Worm (Caenorhabditis elegans) whole organism, L4/young adult: ENCODE measurements around the gene Y46C8AL.11.
"Not testable (repeated sequence)": the region's sequence is repeated elsewhere in the genome, so short reads cannot be mapped to it uniquely, and the experiment has no call there.

ENCODE experiments used
- W03F9.2 ChIP-seq: fragments of 150-350 bp; optimal IDR thresholded peaks from 2 replicates; lab custom pipeline; 2014; ENCODE audit warnings: missing biosample characterization, missing genetic modification characterization
- dao-5 ChIP-seq: sonication (generic microtip); optimal IDR thresholded peaks from 2 replicates; lab custom pipeline; 2016; ENCODE audit warnings: missing genotype, missing genetic modification characterization, moderate library complexity, missing compliant biosample characterization
- him-1 ChIP-seq: sonication (generic microtip); optimal IDR thresholded peaks from 2 replicates; lab custom pipeline; 2016; ENCODE audit warnings: missing genotype, missing genetic modification reagents, missing genetic modification characterization, missing compliant biosample characterization

Gene Y46C8AL.11

ce11 chrIV:3943003-3943402 lies at the start of gene Y46C8AL.11:
Y46C8AL.11 (plus strand) TSS chrIV:3943303.
- TF ChIP-seq dao-5 (tag; lab: Kevin White, UChicago): no peak
- no peak for TF ChIP-seq W03F9.2 (tag; lab: Kevin White, UChicago)
- TF ChIP-seq him-1 (tag; lab: Kevin White, UChicago): no peak

DNA sequence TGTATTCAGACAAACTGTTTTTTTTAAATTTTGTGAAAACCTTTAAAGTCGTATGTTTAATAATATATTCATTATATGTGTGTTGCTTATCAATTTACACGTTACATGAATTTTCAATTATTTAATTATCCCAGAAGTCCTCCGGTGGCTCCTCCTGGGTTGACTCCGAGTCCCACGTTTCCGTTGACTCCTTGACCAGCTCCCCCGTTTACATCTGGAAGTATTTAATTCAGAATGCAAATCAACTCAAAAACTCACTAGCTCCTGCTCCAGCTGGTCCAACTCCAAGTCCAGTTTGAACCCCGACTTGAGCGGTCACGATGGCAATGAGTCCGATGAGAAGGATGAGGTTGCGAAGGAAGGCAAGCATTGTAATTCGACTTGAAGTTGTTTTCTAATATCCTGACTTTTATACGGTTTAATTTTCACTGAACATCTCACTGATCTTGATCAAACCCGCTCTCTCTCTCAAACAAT lies 49.1 kb upstream of the Y46C8AL.11 start, which contains the start of gene F56D6.8:
Gene F56D6.8 (minus strand): TSS at position 427 of the 477 bp plus-strand sequence.
- no peak for TF ChIP-seq W03F9.2 (tag; lab: Kevin White, UChicago)
- TF ChIP-seq him-1 (tag; lab: Kevin White, UChicago): no peak
- no peak for TF ChIP-seq dao-5 (tag; lab: Kevin White, UChicago)

- TF ChIP-seq W03F9.2 (tag; lab: Kevin White, UChicago): no peak
Measured at ce11 chrIV:3894770-3895169, 48.3 kb upstream of the Y46C8AL.11 start, which contains the start of gene dct-8. dct-8 (plus strand) TSS chrIV:3895070.

- TF ChIP-seq W03F9.2 (tag; lab: Kevin White, UChicago): no peak
- TF ChIP-seq him-1 (tag; lab: Kevin White, UChicago): no peak
- TF ChIP-seq dao-5 (tag; lab: Kevin White, UChicago): no peak
Measured at ce11 chrIV:3899719-3900554, 43.2 kb upstream of the Y46C8AL.11 start, which contains the start of gene srz-62. srz-62 (plus strand) TSS chrIV:3900504.

DNA sequence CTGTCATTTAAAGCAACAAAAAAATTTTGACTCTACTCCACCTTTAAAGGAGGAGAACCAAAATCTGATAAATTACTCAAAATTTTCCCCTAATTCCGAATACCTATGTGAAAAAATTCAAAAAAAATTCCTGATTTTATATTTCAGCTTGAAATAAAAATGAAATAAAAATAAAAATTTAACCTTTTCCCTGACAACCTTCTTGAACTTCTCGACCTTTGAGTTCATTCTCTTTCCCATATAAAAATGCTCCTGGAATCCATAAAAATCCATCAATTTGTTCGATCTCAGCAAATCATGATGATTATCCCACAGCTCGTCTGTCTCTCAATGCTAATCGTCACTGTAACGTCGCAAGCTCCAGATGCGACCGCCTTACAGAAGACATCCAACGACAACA lies 40.1 kb upstream of the Y46C8AL.11 start, which contains the start of gene F56D6.6:
Gene F56D6.6 (plus strand): TSS at position 301 of the 400 bp plus-strand sequence.
- TF ChIP-seq him-1 (tag; lab: Kevin White, UChicago): no peak
- no peak for TF ChIP-seq dao-5 (tag; lab: Kevin White, UChicago)

- TF ChIP-seq W03F9.2 (tag; lab: Kevin White, UChicago) (no peak), him-1 (tag; lab: Kevin White, UChicago) (no peak), dao-5 (tag; lab: Kevin White, UChicago) (no peak)
Measured at ce11 chrIV:3904620-3905019, 38.5 kb upstream of the Y46C8AL.11 start, which contains the start of gene F56D6.21. F56D6.21 (plus strand) TSS chrIV:3904920.

DNA sequence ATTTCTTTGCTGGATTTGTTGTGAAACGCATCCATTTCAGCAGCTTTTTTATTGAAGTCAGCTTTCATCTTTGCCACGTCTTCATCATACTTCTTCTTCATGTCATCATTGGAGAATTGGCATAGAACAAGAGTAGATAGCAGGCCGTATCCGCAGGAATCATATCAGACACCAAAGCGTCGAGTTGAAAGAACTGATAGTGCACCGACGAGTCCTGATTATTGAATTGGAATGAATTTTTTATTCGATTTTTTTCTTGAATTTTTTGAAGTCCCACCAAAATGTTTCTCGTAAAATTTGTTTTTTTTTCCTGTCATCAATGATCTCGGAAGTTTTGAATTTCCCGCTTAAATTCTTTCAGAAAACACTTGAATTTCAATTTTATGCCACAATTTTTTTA lies 36.7 kb upstream of the Y46C8AL.11 start, which contains the start of gene F56D6.11:
Gene F56D6.11 (minus strand): TSS at position 101 of the 400 bp plus-strand sequence.
- TF ChIP-seq W03F9.2 (tag; lab: Kevin White, UChicago): no peak
- no peak for TF ChIP-seq dao-5 (tag; lab: Kevin White, UChicago)
- TF ChIP-seq him-1 (tag; lab: Kevin White, UChicago): no peak

DNA sequence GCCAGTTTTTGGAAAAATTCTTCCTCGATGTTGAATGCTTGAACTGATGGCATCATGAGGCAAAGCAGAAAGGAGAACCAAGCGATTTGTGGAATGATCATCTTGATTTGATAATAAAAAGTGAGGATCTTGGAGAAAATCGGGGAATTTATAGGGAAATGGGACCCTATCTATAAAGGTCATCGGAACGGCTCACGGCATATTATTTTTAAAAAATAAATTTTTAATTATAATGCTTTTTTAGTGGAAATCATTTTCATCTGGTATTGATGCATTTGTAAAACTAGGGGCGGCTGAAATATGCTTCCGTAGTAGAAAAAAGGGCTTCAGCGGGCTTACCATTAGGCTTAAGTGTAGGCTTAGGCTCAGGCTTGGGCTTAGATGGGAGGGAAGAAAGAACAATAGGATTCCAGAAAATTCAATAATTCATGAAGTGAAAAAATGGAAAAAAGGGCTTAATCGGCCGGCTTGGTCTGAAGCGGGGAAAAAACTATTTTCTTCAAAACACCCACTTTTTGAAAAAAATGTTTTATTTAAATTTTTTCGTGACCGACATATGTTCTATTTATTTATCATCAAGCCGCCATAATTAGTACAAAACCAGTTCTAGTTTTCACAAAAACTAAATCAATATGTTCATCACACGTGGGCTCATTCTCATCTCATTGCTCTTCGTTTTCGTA lies 35.5 kb upstream of the Y46C8AL.11 start, which contains the start of the genes F56D6.22 and F56D6.12:
Gene F56D6.22 (minus strand): TSS at position 101 of the 683 bp plus-strand sequence.
Gene F56D6.12 (plus strand): TSS at position 633 of the 683 bp plus-strand sequence.
- TF ChIP-seq dao-5 (tag; lab: Kevin White, UChicago) (no peak), W03F9.2 (tag; lab: Kevin White, UChicago) (no peak), him-1 (tag; lab: Kevin White, UChicago) (no peak)

- TF ChIP-seq him-1 (tag; lab: Kevin White, UChicago): no peak
- TF ChIP-seq W03F9.2 (tag; lab: Kevin White, UChicago): no peak
- TF ChIP-seq dao-5 (tag; lab: Kevin White, UChicago): no peak
Measured at ce11 chrIV:3909114-3909513, 34.0 kb upstream of the Y46C8AL.11 start, which contains the start of gene F56D6.13. F56D6.13 (plus strand) TSS chrIV:3909414.

- not testable (repeated sequence) for TF ChIP-seq dao-5, him-1, W03F9.2 (tag; lab: Kevin White, UChicago)
Measured at ce11 chrIV:3911848-3912247, 31.3 kb upstream of the Y46C8AL.11 start, which contains the start of gene F56D6.18. F56D6.18 (minus strand) TSS chrIV:3911948.

- TF ChIP-seq dao-5 (tag; lab: Kevin White, UChicago) (no peak), him-1 (tag; lab: Kevin White, UChicago) (no peak), W03F9.2 (tag; lab: Kevin White, UChicago) (no peak)
Measured at ce11 chrIV:3912598-3912997, 30.5 kb upstream of the Y46C8AL.11 start, which contains the start of gene F56D6.20. F56D6.20 (plus strand) TSS chrIV:3912898.

- TF ChIP-seq him-1 (tag; lab: Kevin White, UChicago) (no peak), W03F9.2 (tag; lab: Kevin White, UChicago) (no peak), dao-5 (tag; lab: Kevin White, UChicago) (no peak)
Measured at ce11 chrIV:3914462-3914861, 28.6 kb upstream of the Y46C8AL.11 start, which contains the start of gene F56D6.19. F56D6.19 (plus strand) TSS chrIV:3914762.
